Fruit fly (Drosophila melanogaster) whole organism, embryonic: Measurements from ENCODE around the gene CG12947.

ENCODE experiments used
- CG11398 ChIP-seq: fragments of 200-800 bp; sonication (Bioruptor generic); optimal IDR thresholded peaks from 2 replicates; lab custom pipeline; 2016; ENCODE audit warnings: missing biosample characterization, missing genetic modification characterization
- CG6791 ChIP-seq: fragments of 200-800 bp; sonication (Bioruptor generic); IDR thresholded peaks from 3 replicates; pipeline ENCODE4 v1.3.6; 2022; ENCODE audit warnings: missing biosample characterization, missing genetic modification characterization; ENCODE audit not compliant: partially characterized antibody

DNA sequence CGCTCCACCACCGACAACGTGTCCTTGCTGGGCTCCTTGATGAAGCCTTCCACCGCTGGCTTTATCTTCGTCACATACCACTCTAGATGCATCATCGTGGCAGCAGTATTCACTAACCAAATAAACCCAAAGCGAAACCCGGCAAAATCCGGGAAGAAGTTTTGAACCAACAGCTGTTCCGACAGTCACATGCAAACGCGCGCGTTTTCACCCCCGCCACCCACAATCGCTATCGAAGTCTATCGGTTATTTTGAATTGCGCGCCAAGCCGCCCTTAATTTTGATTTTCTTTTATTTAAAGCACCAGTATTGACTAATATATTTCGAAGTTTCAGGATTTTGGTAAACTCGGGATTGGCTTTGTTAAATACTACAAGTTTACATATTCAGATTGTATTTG is 25.4 kb upstream of the CG12947 start, which contains the start of gene Tti1:
- TF ChIP-seq CG11398 (no peak), CG6791 (GFP tag; lab: Robert Waterston, UW) (peak; percentile 61; the same call in 2 of the 3 replicates)
